Worm (Caenorhabditis elegans): ENCODE data around the gene rev-3.

ce11 chrIII:5839147-5839546 is 48.7 kb upstream of the rev-3 start:
- TF ChIP-seq pqm-1 (tag; optimal IDR thresholded peaks at IDR 0.05) (peak; percentile 51), ztf-11 (tag; optimal IDR thresholded peaks at IDR 0.05) (no peak), nhr-48 (tag; optimal IDR thresholded peaks at IDR 0.05) (no peak), ZK546.5 (tag; optimal IDR thresholded peaks at IDR 0.05) (no peak), T26A8.4 (GFP tag; IDR thresholded peaks at IDR 0.05) (no peak; the same call in 1 of the 2 replicates), unc-62 (GFP tag; optimal IDR thresholded peaks at IDR 0.05 in 1 of 2) (no peak), unc-62 (tag; optimal IDR thresholded peaks at IDR 0.05) (no peak), daf-12 (tag; optimal IDR thresholded peaks at IDR 0.05) (no peak), nhr-237 (tag; optimal IDR thresholded peaks at IDR 0.05) (no peak)

Data from whole organism, L4 larva.